Fruit fly (Drosophila melanogaster) whole organism, embryonic: ENCODE results near the gene CG5910.
A peak's percentile ranks its signal among the peaks of the same experiment; 100 is the strongest.

Source experiments
- CG10321 ChIP-seq: fragments of 200-800 bp; sonication (Bioruptor generic); IDR thresholded peaks from 2 replicates; pipeline ENCODE4 v1.3.6; 2022; ENCODE audit warnings: missing biosample characterization, missing genetic modification characterization
- CG10979 ChIP-seq: fragments of 200-800 bp; sonication (Bioruptor generic); optimal IDR thresholded peaks from 2 replicates; lab custom pipeline; 2018; ENCODE audit warnings: missing biosample characterization, mild to moderate bottlenecking, missing genetic modification characterization, moderate library complexity
- CG11085 ChIP-seq: fragments of 200-800 bp; sonication (Bioruptor generic); IDR thresholded peaks from 2 replicates; pipeline ENCODE4 v1.3.6; 2022; ENCODE audit warnings: missing biosample characterization, missing genetic modification characterization
- CG12104 ChIP-seq: fragments of 200-800 bp; sonication (Bioruptor generic); optimal IDR thresholded peaks from 3 replicates; lab custom pipeline; 2016; ENCODE audit warnings: missing biosample characterization, missing genetic modification characterization
- CG13894 ChIP-seq: fragments of 200-800 bp; sonication (Bioruptor generic); optimal IDR thresholded peaks from 3 replicates; lab custom pipeline; 2018; ENCODE audit warnings: missing biosample characterization, mild to moderate bottlenecking, missing genetic modification characterization, moderate library complexity
- CG14014 ChIP-seq: fragments of 200-800 bp; sonication (Bioruptor generic); IDR thresholded peaks from 2 replicates; pipeline ENCODE4 v1.3.6; 2022; ENCODE audit warnings: missing biosample characterization, missing genetic modification characterization
- CG17802 ChIP-seq: fragments of 200-800 bp; sonication (Bioruptor generic); optimal IDR thresholded peaks from 2 replicates; lab custom pipeline; 2018; ENCODE audit warnings: missing biosample characterization, mild to moderate bottlenecking, missing genetic modification characterization, moderate library complexity
- CG18011 ChIP-seq: fragments of 200-800 bp; sonication (Bioruptor generic); optimal IDR thresholded peaks from 2 replicates; lab custom pipeline; 2017; ENCODE audit warnings: missing biosample characterization, missing genetic modification characterization, mild to moderate bottlenecking, moderate library complexity, missing genotype
- CG18619 ChIP-seq: fragments of 200-800 bp; sonication (Bioruptor generic); optimal IDR thresholded peaks from 3 replicates; lab custom pipeline; 2017; ENCODE audit warnings: missing biosample characterization, mild to moderate bottlenecking, missing genetic modification characterization
- CG18764 ChIP-seq: fragments of 200-800 bp; sonication (Bioruptor generic); optimal IDR thresholded peaks from 3 replicates; lab custom pipeline; 2016; ENCODE audit warnings: missing biosample characterization, missing genetic modification characterization
- CG2116 ChIP-seq: fragments of 200-800 bp; sonication (Bioruptor generic); optimal IDR thresholded peaks from 3 replicates; lab custom pipeline; 2018; ENCODE audit warnings: missing biosample characterization, mild to moderate bottlenecking, missing genetic modification characterization
- CG2678 ChIP-seq: fragments of 200-800 bp; sonication (Bioruptor generic); optimal IDR thresholded peaks from 3 replicates; lab custom pipeline; 2019; ENCODE audit warnings: missing biosample characterization, mild to moderate bottlenecking, missing genetic modification characterization, moderate library complexity
- CG2889 ChIP-seq: fragments of 200-800 bp; sonication (Bioruptor generic); IDR thresholded peaks from 3 replicates; pipeline ENCODE4 v1.3.6; 2022; ENCODE audit warnings: missing biosample characterization, missing genetic modification characterization
- CG3163 ChIP-seq: fragments of 200-800 bp; sonication (Bioruptor generic); optimal IDR thresholded peaks from 3 replicates; lab custom pipeline; 2016; ENCODE audit warnings: missing biosample characterization, missing genetic modification characterization
- CG4282 ChIP-seq: fragments of 200-800 bp; sonication (Bioruptor generic); optimal IDR thresholded peaks from 2 replicates; lab custom pipeline; 2016; ENCODE audit warnings: missing biosample characterization, missing genetic modification characterization
- CG43689 ChIP-seq: fragments of 200-800 bp; sonication (Bioruptor generic); IDR thresholded peaks from 2 replicates; pipeline ENCODE4 v1.3.6; 2022; ENCODE audit warnings: missing biosample characterization, missing genetic modification characterization
- CG4404 ChIP-seq: fragments of 200-800 bp; sonication (Bioruptor generic); IDR thresholded peaks from 2 replicates; pipeline ENCODE4 v1.3.6; 2022; ENCODE audit warnings: missing biosample characterization, missing genetic modification characterization
- CG4707 ChIP-seq: fragments of 200-800 bp; sonication (Bioruptor generic); optimal IDR thresholded peaks from 2 replicates; lab custom pipeline; 2018; ENCODE audit warnings: missing biosample characterization, mild to moderate bottlenecking, missing genetic modification characterization, moderate library complexity
- CG7556 ChIP-seq: fragments of 200-800 bp; sonication (Bioruptor generic); optimal IDR thresholded peaks from 2 replicates; lab custom pipeline; 2017; ENCODE audit warnings: missing biosample characterization, mild to moderate bottlenecking, missing genetic modification characterization
- CG8924 ChIP-seq: fragments of 200-800 bp; optimal IDR thresholded peaks from 3 replicates; lab custom pipeline; 2019; ENCODE audit warnings: missing biosample characterization, mild to moderate bottlenecking, missing genetic modification characterization, moderate library complexity
- E2f1 ChIP-seq: fragments of 200-800 bp; sonication (Bioruptor generic); IDR thresholded peaks from 2 replicates; pipeline ENCODE4 v1.3.6; 2022; ENCODE audit warnings: missing biosample characterization, missing genetic modification characterization
- Gsc ChIP-seq: fragments of 200-800 bp; sonication (Bioruptor generic); IDR thresholded peaks from 2 replicates; pipeline ENCODE4 v1.3.6; 2022; ENCODE audit warnings: missing biosample characterization, missing genetic modification characterization
- HmgZ ChIP-seq: fragments of 200-800 bp; sonication (Bioruptor generic); optimal IDR thresholded peaks from 2 replicates; lab custom pipeline; 2018; ENCODE audit warnings: missing biosample characterization, mild to moderate bottlenecking, missing genetic modification characterization
- Hr51 ChIP-seq, 2 experiments: fragments of 200-800 bp; sonication (Bioruptor generic); optimal IDR thresholded peaks; 2 replicates in 1 of 2; 3 replicates in 1 of 2; lab custom pipeline; 2016 to 2018; ENCODE audit warnings: missing biosample characterization in 2 of 2, missing genetic modification characterization in 2 of 2, mild to moderate bottlenecking in 1 of 2, moderate library complexity in 1 of 2
- MESR4 ChIP-seq: fragments of 200-800 bp; sonication (Bioruptor generic); optimal IDR thresholded peaks from 2 replicates; lab custom pipeline; 2018; ENCODE audit warnings: missing biosample characterization, mild to moderate bottlenecking, missing genetic modification characterization, moderate library complexity
- MTF-1 ChIP-seq: fragments of 200-800 bp; sonication (Bioruptor generic); optimal IDR thresholded peaks from 2 replicates; lab custom pipeline; 2018; ENCODE audit warnings: missing biosample characterization, mild to moderate bottlenecking, missing genetic modification characterization, borderline replicate concordance
- Mes4 ChIP-seq: fragments of 200-800 bp; sonication (Bioruptor generic); optimal IDR thresholded peaks from 2 replicates; lab custom pipeline; 2016; ENCODE audit warnings: missing biosample characterization, missing genetic modification characterization
- NC2α ChIP-seq: fragments of 200-800 bp; sonication (Bioruptor generic); optimal IDR thresholded peaks from 2 replicates; lab custom pipeline; 2016; ENCODE audit warnings: missing biosample characterization, missing genetic modification characterization
- NFAT ChIP-seq: fragments of 200-800 bp; sonication (Bioruptor generic); IDR thresholded peaks from 2 replicates; pipeline ENCODE4 v1.3.6; 2022; ENCODE audit warnings: missing biosample characterization, missing genetic modification characterization
- NK7.1 ChIP-seq: fragments of 200-800 bp; sonication (Bioruptor generic); optimal IDR thresholded peaks from 3 replicates; lab custom pipeline; 2016; ENCODE audit warnings: missing biosample characterization, missing genetic modification characterization
- Oli ChIP-seq: fragments of 200-800 bp; sonication (Bioruptor generic); optimal IDR thresholded peaks from 2 replicates; lab custom pipeline; 2018; ENCODE audit warnings: missing biosample characterization, mild to moderate bottlenecking, missing genetic modification characterization, moderate library complexity
- Opbp ChIP-seq: fragments of 200-800 bp; sonication (Bioruptor generic); IDR thresholded peaks from 3 replicates; pipeline ENCODE4 v1.3.6; 2022; ENCODE audit warnings: missing biosample characterization, missing genetic modification characterization; ENCODE audit not compliant: partially characterized antibody
- Ptx1 ChIP-seq: fragments of 200-800 bp; sonication (Bioruptor generic); IDR thresholded peaks from 2 replicates; pipeline ENCODE4 v1.3.6; 2022; ENCODE audit warnings: missing biosample characterization, missing genetic modification characterization
- Sin3A ChIP-seq: fragments of >200 bp; optimal IDR thresholded peaks from 2 replicates; lab custom pipeline; 2018
- Vsx1 ChIP-seq: fragments of 200-800 bp; sonication (Bioruptor generic); optimal IDR thresholded peaks from 2 replicates; lab custom pipeline; 2017; ENCODE audit warnings: missing biosample characterization, mild to moderate bottlenecking, missing genetic modification characterization, missing genetic modification reagents
- amos ChIP-seq: fragments of 200-800 bp; sonication (Bioruptor generic); IDR thresholded peaks from 2 replicates; pipeline ENCODE4 v1.3.6; 2022; ENCODE audit warnings: missing biosample characterization, missing genetic modification characterization; ENCODE audit not compliant: partially characterized antibody
- crp ChIP-seq, 2 experiments: fragments of 200-800 bp; sonication (Bioruptor generic); optimal IDR thresholded peaks; 2 replicates in 1 of 2; 3 replicates in 1 of 2; lab custom pipeline; 2017; ENCODE audit warnings: missing biosample characterization in 2 of 2, missing genetic modification characterization in 2 of 2, mild to moderate bottlenecking in 1 of 2, moderate library complexity in 1 of 2
- eyg ChIP-seq: fragments of 200-800 bp; sonication (Bioruptor generic); optimal IDR thresholded peaks from 3 replicates; lab custom pipeline; 2016; ENCODE audit warnings: missing biosample characterization, missing genetic modification characterization
- gsb ChIP-seq: fragments of 200-800 bp; sonication (Bioruptor generic); IDR thresholded peaks from 2 replicates; pipeline ENCODE4 v1.3.6; 2022; ENCODE audit warnings: missing biosample characterization, missing genetic modification characterization
- jigr1 ChIP-seq: fragments of 200-800 bp; sonication (Bioruptor generic); IDR thresholded peaks from 3 replicates; pipeline ENCODE4 v1.3.6; 2022; ENCODE audit warnings: missing biosample characterization, missing genetic modification characterization
- kni ChIP-seq: fragments of 200-800 bp; sonication (Bioruptor generic); optimal IDR thresholded peaks from 3 replicates; lab custom pipeline; 2017; ENCODE audit warnings: mild to moderate bottlenecking, missing biosample characterization, missing genetic modification reagents, missing genetic modification characterization
- lab ChIP-seq: fragments of 200-800 bp; sonication (Bioruptor generic); optimal IDR thresholded peaks from 3 replicates; lab custom pipeline; 2017; ENCODE audit warnings: missing biosample characterization, missing genetic modification characterization, mild to moderate bottlenecking, moderate library complexity, missing genetic modification reagents
- odd ChIP-seq: fragments of 200-800 bp; sonication (Bioruptor generic); optimal IDR thresholded peaks from 2 replicates; lab custom pipeline; 2017; ENCODE audit warnings: missing biosample characterization, mild to moderate bottlenecking, missing genetic modification characterization
- pho ChIP-seq: fragments of 200-800 bp; sonication (Bioruptor generic); optimal IDR thresholded peaks from 2 replicates; lab custom pipeline; 2016; ENCODE audit warnings: missing biosample characterization, missing genetic modification characterization
- sd ChIP-seq: fragments of 200-800 bp; sonication (Bioruptor generic); optimal IDR thresholded peaks from 3 replicates; lab custom pipeline; 2018; ENCODE audit warnings: missing biosample characterization, mild to moderate bottlenecking, missing genetic modification characterization, moderate library complexity
- sna ChIP-seq: fragments of 200-800 bp; sonication (Bioruptor generic); IDR thresholded peaks from 2 replicates; pipeline ENCODE4 v1.3.6; 2022; ENCODE audit warnings: missing biosample characterization, missing genetic modification characterization; ENCODE audit not compliant: partially characterized antibody
- trh ChIP-seq: fragments of 200-800 bp; sonication (Bioruptor generic); optimal IDR thresholded peaks from 2 replicates; lab custom pipeline; 2016; ENCODE audit warnings: missing biosample characterization, missing genetic modification characterization
- vnd ChIP-seq: fragments of 200-800 bp; sonication (Bioruptor generic); IDR thresholded peaks from 3 replicates; pipeline ENCODE4 v1.3.6; 2022; ENCODE audit warnings: missing biosample characterization, missing genetic modification characterization; ENCODE audit not compliant: partially characterized antibody
- yki ChIP-seq: fragments of >200 bp; optimal IDR thresholded peaks from 3 replicates; lab custom pipeline; 2018
- zen2 ChIP-seq: fragments of 200-800 bp; sonication (Bioruptor generic); IDR thresholded peaks from 3 replicates; pipeline ENCODE4 v1.3.6; 2022; ENCODE audit warnings: missing biosample characterization, missing genetic modification characterization; ENCODE audit not compliant: partially characterized antibody

CG5910 gene

DNA sequence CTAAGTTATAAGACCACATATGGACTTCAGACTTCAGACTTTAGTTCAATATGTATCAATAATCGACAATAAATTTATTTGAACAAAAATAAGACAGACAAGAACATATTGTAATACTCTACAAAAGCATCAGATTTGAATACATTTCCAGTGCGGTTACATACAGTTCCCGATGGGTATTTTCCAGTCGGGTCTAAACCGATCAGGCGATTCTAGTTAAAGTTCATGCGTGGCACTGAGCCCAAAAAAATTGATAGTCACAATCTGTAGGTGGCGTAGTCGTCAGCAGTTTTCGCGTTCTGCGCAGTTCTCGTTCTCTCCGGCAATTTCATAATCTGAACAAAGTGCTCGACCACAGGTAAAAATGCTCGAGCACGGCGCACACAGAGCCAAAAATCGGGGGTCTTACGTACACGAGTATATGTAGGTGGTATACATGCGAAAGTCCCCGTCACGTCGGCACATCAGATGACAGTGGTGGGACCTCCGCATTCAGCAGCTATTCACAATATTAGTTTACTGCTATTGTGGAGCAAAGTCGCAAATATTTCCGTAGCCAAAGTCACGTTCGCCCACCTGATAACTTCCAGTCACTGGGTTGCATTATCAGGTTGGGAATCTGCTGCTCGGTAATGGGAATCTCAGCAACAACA is 46.8 kb upstream of the CG5910 start (continued):
- TF ChIP-seq gsb: 0 out of 2 replicates have a peak, but pooled peaks have one; percentile 21
- TF ChIP-seq yki (lab: Kevin White, UChicago): no peak
- peak; percentile 49 for TF ChIP-seq Ptx1 (GFP tag; lab: Robert Waterston, UW)
- peak; percentile 17 for TF ChIP-seq CG3163
- peak; percentile 48 for TF ChIP-seq Oli (tag; lab: Kevin White, UChicago)
- TF ChIP-seq HmgZ: peak; percentile 72
- no peak for TF ChIP-seq CG2889 (GFP tag; lab: Robert Waterston, UW)
- no peak for TF ChIP-seq MTF-1 (GFP tag; lab: Kevin White, UChicago)
- no peak for TF ChIP-seq Gsc (GFP tag; lab: Robert Waterston, UW)
- no peak for TF ChIP-seq NK7.1 (GFP tag; lab: Kevin White, UChicago)
- no peak for TF ChIP-seq crp (GFP tag; optimal IDR thresholded peaks at IDR 0.05; lab: Kevin White, UChicago)
- peak; percentile 72 for TF ChIP-seq CG2678 (tag; lab: Kevin White, UChicago)
- peak; percentile 100 for TF ChIP-seq CG13894 (tag; lab: Kevin White, UChicago)
- peak; percentile 70 for TF ChIP-seq sd (tag; lab: Kevin White, UChicago)
- no peak for TF ChIP-seq trh (GFP tag; lab: Kevin White, UChicago)
- TF ChIP-seq Opbp (GFP tag; lab: Robert Waterston, UW): no peak
- TF ChIP-seq zen2 (GFP tag; lab: Robert Waterston, UW): no peak
- no peak for TF ChIP-seq CG18011 (GFP tag; lab: Kevin White, UChicago)
- peak; percentile 28 to 62 for TF ChIP-seq Hr51 (GFP tag; optimal IDR thresholded peaks at IDR 0.05; lab: Kevin White, UChicago)
- no peak for TF ChIP-seq CG4404 (GFP tag; lab: Robert Waterston, UW)
- TF ChIP-seq CG2116 (GFP tag; lab: Kevin White, UChicago): no peak
- TF ChIP-seq Sin3A (lab: Kevin White, UChicago): no peak
- peak; percentile 54; the same call in 1 of the 2 replicates for TF ChIP-seq E2f1 (GFP tag; lab: Robert Waterston, UW)
- no peak for TF ChIP-seq jigr1 (GFP tag; lab: Robert Waterston, UW)
- TF ChIP-seq Vsx1 (GFP tag; lab: Kevin White, UChicago): no peak
- TF ChIP-seq CG4707: no peak
- no peak for TF ChIP-seq CG10321 (GFP tag; lab: Robert Waterston, UW)
- TF ChIP-seq CG11085 (GFP tag; lab: Robert Waterston, UW): no peak
- TF ChIP-seq CG8924 (tag; lab: Kevin White, UChicago): peak; percentile 52
- TF ChIP-seq odd: no peak
- TF ChIP-seq vnd (GFP tag; lab: Robert Waterston, UW): peak; percentile 28; the same call in 1 of the 3 replicates
- TF ChIP-seq kni: no peak
- TF ChIP-seq CG43689 (GFP tag; lab: Robert Waterston, UW): no peak
- 0 out of 2 replicates have a peak, but pooled peaks have one; percentile 15 for TF ChIP-seq amos (GFP tag; lab: Robert Waterston, UW)
- no peak for TF ChIP-seq CG4282
- TF ChIP-seq CG12104 (GFP tag; lab: Kevin White, UChicago): no peak
- TF ChIP-seq CG17802 (tag; lab: Kevin White, UChicago): no peak
- TF ChIP-seq NFAT (GFP tag; lab: Robert Waterston, UW): peak; percentile 29
- no peak for TF ChIP-seq NC2α (GFP tag; lab: Kevin White, UChicago)
- TF ChIP-seq CG14014 (GFP tag; lab: Robert Waterston, UW): no peak
- TF ChIP-seq CG18619 (GFP tag; lab: Kevin White, UChicago): peak; percentile 14
- TF ChIP-seq CG18764 (GFP tag; lab: Kevin White, UChicago): no peak
- peak; percentile 51 for TF ChIP-seq CG7556 (GFP tag; lab: Kevin White, UChicago)
- no peak for TF ChIP-seq sna
- peak; percentile 34 for TF ChIP-seq eyg (GFP tag; lab: Kevin White, UChicago)
- peak; percentile 65 for TF ChIP-seq lab
- peak; percentile 64 for TF ChIP-seq pho (GFP tag; lab: Kevin White, UChicago)
- no peak for TF ChIP-seq MESR4 (GFP tag; lab: Kevin White, UChicago)
- TF ChIP-seq CG10979 (tag; lab: Kevin White, UChicago): no peak
- no peak for TF ChIP-seq Mes4 (GFP tag; lab: Kevin White, UChicago)
